Fruit fly (Drosophila melanogaster) whole organism, embryonic: ENCODE data around the gene CG13454.

Experiments used
- CG10147 ChIP-seq: fragments of 200-800 bp; sonication (Bioruptor generic); optimal IDR thresholded peaks from 2 replicates; lab custom pipeline; 2019; ENCODE audit warnings: missing biosample characterization, mild to moderate bottlenecking, missing genetic modification characterization, moderate library complexity
- CG10274 ChIP-seq: fragments of 200-800 bp; sonication (Bioruptor generic); optimal IDR thresholded peaks from 3 replicates; lab custom pipeline; 2017; ENCODE audit warnings: missing biosample characterization, mild to moderate bottlenecking, missing genetic modification characterization
- CG10543 ChIP-seq: fragments of 200-800 bp; sonication (Bioruptor generic); optimal IDR thresholded peaks from 3 replicates; lab custom pipeline; 2017; ENCODE audit warnings: missing biosample characterization, mild to moderate bottlenecking, missing genetic modification characterization, moderate library complexity
- CG11247 ChIP-seq: fragments of 200-800 bp; sonication (Bioruptor generic); IDR thresholded peaks from 2 replicates; pipeline ENCODE4 v1.3.6; 2022; ENCODE audit warnings: missing biosample characterization, missing genetic modification characterization
- CG11456 ChIP-seq: fragments of 200-800 bp; sonication (Bioruptor generic); IDR thresholded peaks from 3 replicates; pipeline ENCODE4 v1.3.6; 2022; ENCODE audit warnings: missing biosample characterization, missing genetic modification characterization
- CG14441 ChIP-seq: fragments of 200-800 bp; sonication (Bioruptor generic); IDR thresholded peaks from 2 replicates; pipeline ENCODE4 v1.3.6; 2022; ENCODE audit warnings: missing biosample characterization, missing genetic modification characterization
- CG16779 ChIP-seq: fragments of 200-800 bp; sonication (Bioruptor generic); IDR thresholded peaks from 2 replicates; pipeline ENCODE4 v1.3.6; 2022; ENCODE audit warnings: missing biosample characterization, missing genetic modification characterization
- CG17361 ChIP-seq: fragments of 200-800 bp; sonication (Bioruptor generic); IDR thresholded peaks from 3 replicates; pipeline ENCODE4 v1.3.6; 2022; ENCODE audit warnings: missing biosample characterization, missing genetic modification characterization
- CG1832 ChIP-seq: fragments of 200-800 bp; sonication (Bioruptor generic); optimal IDR thresholded peaks from 2 replicates; lab custom pipeline; 2017; ENCODE audit warnings: missing biosample characterization, mild to moderate bottlenecking, missing genetic modification characterization, inconsistent platforms
- CG2199 ChIP-seq: fragments of 200-800 bp; sonication (Bioruptor generic); IDR thresholded peaks from 3 replicates; pipeline ENCODE4 v1.3.6; 2022; ENCODE audit warnings: missing biosample characterization, missing genetic modification characterization
- CG6854 ChIP-seq: fragments of 200-800 bp; sonication (Bioruptor generic); optimal IDR thresholded peaks from 3 replicates; lab custom pipeline; 2017; ENCODE audit warnings: missing biosample characterization, mild to moderate bottlenecking, missing genetic modification characterization
- CG7271 ChIP-seq: fragments of 200-800 bp; sonication (Bioruptor generic); optimal IDR thresholded peaks from 2 replicates; lab custom pipeline; 2018; ENCODE audit warnings: missing biosample characterization, mild to moderate bottlenecking, missing genetic modification characterization, moderate library complexity
- CG7357 ChIP-seq: fragments of 200-800 bp; sonication (Bioruptor generic); IDR thresholded peaks from 3 replicates; pipeline ENCODE4 v1.3.6; 2022; ENCODE audit warnings: missing biosample characterization, missing genetic modification characterization
- CG7556 ChIP-seq: fragments of 200-800 bp; sonication (Bioruptor generic); optimal IDR thresholded peaks from 2 replicates; lab custom pipeline; 2017; ENCODE audit warnings: missing biosample characterization, mild to moderate bottlenecking, missing genetic modification characterization
- CG7745 ChIP-seq: fragments of 200-800 bp; sonication (Bioruptor generic); optimal IDR thresholded peaks from 2 replicates; lab custom pipeline; 2018; ENCODE audit warnings: missing biosample characterization, mild to moderate bottlenecking, missing genetic modification characterization, moderate library complexity
- CG7963 ChIP-seq: fragments of 200-800 bp; sonication (Bioruptor generic); IDR thresholded peaks from 3 replicates; pipeline ENCODE4 v1.3.6; 2022; ENCODE audit warnings: missing biosample characterization, missing genetic modification characterization; ENCODE audit not compliant: partially characterized antibody
- Dip3 ChIP-seq: fragments of 200-800 bp; sonication (Bioruptor generic); optimal IDR thresholded peaks from 3 replicates; lab custom pipeline; 2016; ENCODE audit warnings: missing biosample characterization, missing genetic modification characterization
- Doc2 ChIP-seq: fragments of 200-800 bp; sonication (Bioruptor generic); IDR thresholded peaks from 2 replicates; pipeline ENCODE4 v1.3.6; 2022; ENCODE audit warnings: missing biosample characterization, missing genetic modification characterization
- Dref ChIP-seq: fragments of 200-800 bp; sonication (Bioruptor generic); IDR thresholded peaks from 2 replicates; pipeline ENCODE4 v1.3.6; 2022; ENCODE audit warnings: missing biosample characterization, missing genetic modification characterization
- Eip74EF ChIP-seq, 2 experiments: fragments of 200-800 bp in 1 of 2; fragments of >200 bp in 1 of 2; sonication (Bioruptor generic) in 1 of 2; optimal IDR thresholded peaks; 2 replicates each; lab custom pipeline; 2017 to 2019; ENCODE audit warnings: missing biosample characterization in 2 of 2, missing genetic modification characterization in 2 of 2, mild to moderate bottlenecking in 1 of 2, moderate library complexity in 1 of 2
- HmgD ChIP-seq: fragments of 200-800 bp; sonication (Bioruptor generic); optimal IDR thresholded peaks from 3 replicates; lab custom pipeline; 2016; ENCODE audit warnings: missing biosample characterization, missing genetic modification characterization
- Hr51 ChIP-seq, 2 experiments: fragments of 200-800 bp; sonication (Bioruptor generic); optimal IDR thresholded peaks; 2 replicates in 1 of 2; 3 replicates in 1 of 2; lab custom pipeline; 2016 to 2018; ENCODE audit warnings: missing biosample characterization in 2 of 2, missing genetic modification characterization in 2 of 2, mild to moderate bottlenecking in 1 of 2, moderate library complexity in 1 of 2
- Jarid2 ChIP-seq: fragments of 200-800 bp; sonication (Bioruptor generic); optimal IDR thresholded peaks from 3 replicates; lab custom pipeline; 2017; ENCODE audit warnings: mild to moderate bottlenecking, missing biosample characterization, missing genetic modification reagents, missing genetic modification characterization
- Mes4 ChIP-seq: fragments of 200-800 bp; sonication (Bioruptor generic); optimal IDR thresholded peaks from 2 replicates; lab custom pipeline; 2016; ENCODE audit warnings: missing biosample characterization, missing genetic modification characterization
- Mrtf ChIP-seq: fragments of 200-800 bp; sonication (Bioruptor generic); IDR thresholded peaks from 3 replicates; pipeline ENCODE4 v1.3.6; 2022; ENCODE audit warnings: missing biosample characterization, missing genetic modification characterization
- NK7.1 ChIP-seq: fragments of 200-800 bp; sonication (Bioruptor generic); optimal IDR thresholded peaks from 3 replicates; lab custom pipeline; 2016; ENCODE audit warnings: missing biosample characterization, missing genetic modification characterization
- Nf-YB ChIP-seq: fragments of 200-800 bp; sonication (Bioruptor generic); optimal IDR thresholded peaks from 3 replicates; lab custom pipeline; 2019; ENCODE audit warnings: missing biosample characterization, mild to moderate bottlenecking, missing genetic modification characterization, moderate library complexity
- Oaz ChIP-seq: fragments of 200-800 bp; sonication (Bioruptor generic); IDR thresholded peaks from 2 replicates; pipeline ENCODE4 v1.3.6; 2022; ENCODE audit warnings: missing biosample characterization, missing genetic modification characterization
- Ravus ChIP-seq: fragments of 200-800 bp; sonication (Bioruptor generic); IDR thresholded peaks from 2 replicates; pipeline ENCODE4 v1.3.6; 2022; ENCODE audit warnings: missing biosample characterization, missing genetic modification characterization
- Sox100B ChIP-seq: fragments of 200-800 bp; sonication (Bioruptor generic); optimal IDR thresholded peaks from 3 replicates; lab custom pipeline; 2018; ENCODE audit warnings: missing biosample characterization, mild to moderate bottlenecking, missing genetic modification characterization
- ase ChIP-seq: fragments of 200-800 bp; sonication (Bioruptor generic); IDR thresholded peaks from 3 replicates; pipeline ENCODE4 v1.3.6; 2022; ENCODE audit warnings: missing biosample characterization, missing genetic modification characterization
- ci ChIP-seq: fragments of 200-800 bp; sonication (Bioruptor generic); IDR thresholded peaks from 3 replicates; pipeline ENCODE4 v1.3.6; 2022; ENCODE audit warnings: missing biosample characterization, missing genetic modification characterization
- danr ChIP-seq: fragments of 200-800 bp; sonication (Bioruptor generic); IDR thresholded peaks from 2 replicates; pipeline ENCODE4 v1.3.6; 2022; ENCODE audit warnings: missing biosample characterization, missing genetic modification characterization
- dm ChIP-seq: fragments of 200-800 bp; sonication (Bioruptor generic); optimal IDR thresholded peaks from 3 replicates; lab custom pipeline; 2016; ENCODE audit warnings: missing biosample characterization, missing genetic modification characterization
- gro ChIP-seq: fragments of 200-800 bp; sonication (Bioruptor generic); optimal IDR thresholded peaks from 2 replicates; lab custom pipeline; 2016; ENCODE audit warnings: missing biosample characterization, missing genetic modification characterization
- ham ChIP-seq: fragments of 200-800 bp; sonication (Bioruptor generic); IDR thresholded peaks from 2 replicates; pipeline ENCODE4 v1.3.6; 2022; ENCODE audit warnings: missing biosample characterization, missing genetic modification characterization
- hth ChIP-seq: fragments of >200 bp; optimal IDR thresholded peaks from 2 replicates; lab custom pipeline; 2017; ENCODE audit warnings: inconsistent platforms
- inv ChIP-seq: fragments of 200-800 bp; sonication (Bioruptor generic); IDR thresholded peaks from 2 replicates; pipeline ENCODE4 v1.3.6; 2022; ENCODE audit warnings: missing biosample characterization, missing genetic modification characterization; ENCODE audit not compliant: partially characterized antibody
- klu ChIP-seq: fragments of 200-800 bp; sonication (Bioruptor generic); IDR thresholded peaks from 2 replicates; pipeline ENCODE4 v1.3.6; 2022; ENCODE audit warnings: missing biosample characterization, missing genetic modification characterization
- maf-S ChIP-seq: fragments of 200-800 bp; sonication (Bioruptor generic); optimal IDR thresholded peaks from 2 replicates; lab custom pipeline; 2016; ENCODE audit warnings: missing biosample characterization, missing genetic modification characterization
- nau ChIP-seq: fragments of 200-800 bp; sonication (Bioruptor generic); optimal IDR thresholded peaks from 3 replicates; lab custom pipeline; 2017; ENCODE audit warnings: missing biosample characterization, mild to moderate bottlenecking, missing genetic modification characterization, missing genetic modification reagents
- ranshi ChIP-seq: fragments of 200-800 bp; sonication (Bioruptor generic); IDR thresholded peaks from 2 replicates; pipeline ENCODE4 v1.3.6; 2022; ENCODE audit warnings: missing biosample characterization, missing genetic modification characterization
- repo ChIP-seq: fragments of 200-800 bp; sonication (Bioruptor generic); optimal IDR thresholded peaks from 2 replicates; lab custom pipeline; 2016; ENCODE audit warnings: missing biosample characterization, missing genetic modification characterization
- rib ChIP-seq: fragments of 200-800 bp; sonication (Bioruptor generic); IDR thresholded peaks from 2 replicates; pipeline ENCODE4 v1.3.6; 2022; ENCODE audit warnings: missing biosample characterization, missing genetic modification characterization
- sob ChIP-seq: fragments of 200-800 bp; sonication (Bioruptor generic); IDR thresholded peaks from 2 replicates; pipeline ENCODE4 v1.3.6; 2022; ENCODE audit warnings: missing biosample characterization, missing genetic modification characterization
- sug ChIP-seq: fragments of 200-800 bp; optimal IDR thresholded peaks from 2 replicates; lab custom pipeline; 2019; ENCODE audit warnings: missing biosample characterization, mild to moderate bottlenecking, missing genetic modification characterization, moderate library complexity
- tgo ChIP-seq: fragments of 200-800 bp; sonication (Bioruptor generic); IDR thresholded peaks from 3 replicates; pipeline ENCODE4 v1.3.6; 2022; ENCODE audit warnings: missing biosample characterization, missing genetic modification characterization
- tna ChIP-seq: fragments of 200-800 bp; sonication (Bioruptor generic); IDR thresholded peaks from 2 replicates; pipeline ENCODE4 v1.3.6; 2022; ENCODE audit warnings: missing biosample characterization, missing genetic modification characterization; ENCODE audit not compliant: partially characterized antibody
- zen ChIP-seq: fragments of 200-800 bp; sonication (Bioruptor generic); optimal IDR thresholded peaks from 3 replicates; lab custom pipeline; 2018; ENCODE audit warnings: missing biosample characterization, mild to moderate bottlenecking, missing genetic modification characterization, moderate library complexity
- zfh2 ChIP-seq: fragments of 200-800 bp; sonication (Bioruptor generic); optimal IDR thresholded peaks from 2 replicates; lab custom pipeline; 2016; ENCODE audit warnings: missing biosample characterization, missing genetic modification characterization

The CG13454 gene

dm6 chr3L:15500813-15501645 lies 15.8 kb downstream of the CG13454 start, which contains the start of gene CG7272 (continued):
- TF ChIP-seq sug (tag; lab: Kevin White, UChicago): peak; percentile 91
- no peak for TF ChIP-seq CG11247 (GFP tag; lab: Robert Waterston, UW)
- TF ChIP-seq CG7745 (tag; lab: Kevin White, UChicago): no peak
- TF ChIP-seq zen: no peak
- TF ChIP-seq CG7357 (GFP tag; lab: Robert Waterston, UW): no peak
- TF ChIP-seq Doc2: no peak
- TF ChIP-seq rib (GFP tag; lab: Robert Waterston, UW): no peak
- no peak for TF ChIP-seq Oaz
- no peak for TF ChIP-seq ase
- TF ChIP-seq Dref (GFP tag; lab: Robert Waterston, UW): peak; percentile 87
- peak; percentile 82 for TF ChIP-seq CG10543
- TF ChIP-seq sob (GFP tag; lab: Robert Waterston, UW): peak; percentile 15; the same call in 1 of the 2 replicates
- no peak for TF ChIP-seq HmgD (GFP tag; lab: Kevin White, UChicago)
- no peak for TF ChIP-seq maf-S (GFP tag; lab: Kevin White, UChicago)
- TF ChIP-seq gro: no peak
- TF ChIP-seq Eip74EF (GFP tag; optimal IDR thresholded peaks at IDR 0.05; lab: Kevin White, UChicago): no peak
- no peak for TF ChIP-seq CG7271 (tag; lab: Kevin White, UChicago)
- no peak for TF ChIP-seq CG10147
- no peak for TF ChIP-seq Mes4 (GFP tag; lab: Kevin White, UChicago)
- no peak for TF ChIP-seq Mrtf (GFP tag; lab: Robert Waterston, UW)
- TF ChIP-seq zfh2 (GFP tag; lab: Kevin White, UChicago): peak; percentile 20
- TF ChIP-seq Sox100B (GFP tag; lab: Kevin White, UChicago): no peak
- TF ChIP-seq Dip3 (GFP tag; lab: Kevin White, UChicago): no peak
- no peak for TF ChIP-seq Nf-YB (GFP tag; lab: Kevin White, UChicago)
- no peak for TF ChIP-seq NK7.1 (GFP tag; lab: Kevin White, UChicago)
- TF ChIP-seq klu (GFP tag; lab: Robert Waterston, UW): no peak
- TF ChIP-seq ranshi: no peak
- TF ChIP-seq ham (GFP tag; lab: Robert Waterston, UW): no peak
- no peak for TF ChIP-seq dm
- TF ChIP-seq CG17361 (GFP tag; lab: Robert Waterston, UW): no peak
- TF ChIP-seq repo (GFP tag; lab: Kevin White, UChicago): no peak
- no peak for TF ChIP-seq tna
- no peak for TF ChIP-seq CG1832 (GFP tag; lab: Kevin White, UChicago)
- TF ChIP-seq CG7556 (GFP tag; lab: Kevin White, UChicago): no peak
- TF ChIP-seq CG2199 (GFP tag; lab: Robert Waterston, UW): no peak
- TF ChIP-seq CG10274 (GFP tag; lab: Kevin White, UChicago): peak; percentile 29
- TF ChIP-seq hth: no peak
- TF ChIP-seq Hr51 (GFP tag; optimal IDR thresholded peaks at IDR 0.05; lab: Kevin White, UChicago): no peak
- peak; percentile 30; the same call in 1 of the 3 replicates for TF ChIP-seq ci (GFP tag; lab: Robert Waterston, UW)
- TF ChIP-seq Ravus: no peak
- TF ChIP-seq CG6854 (GFP tag; lab: Kevin White, UChicago): no peak
- TF ChIP-seq CG11456 (GFP tag; lab: Robert Waterston, UW): no peak
- no peak for TF ChIP-seq tgo (GFP tag; lab: Robert Waterston, UW)
- TF ChIP-seq CG16779: no peak
- TF ChIP-seq nau (GFP tag; lab: Kevin White, UChicago): no peak
- TF ChIP-seq danr (GFP tag; lab: Robert Waterston, UW): no peak
- TF ChIP-seq Jarid2 (GFP tag; lab: Kevin White, UChicago): peak; percentile 70
- TF ChIP-seq CG14441: no peak
- no peak for TF ChIP-seq CG7963
- TF ChIP-seq inv (GFP tag; lab: Robert Waterston, UW): no peak; the same call in 1 of the 2 replicates
